Fruit fly (Drosophila melanogaster): ENCODE measurements around the gene CG9839.

CG9839 gene

dm6 chr3R:8798332-8798731 lies 7.3 kb downstream of the CG9839 start:
- TF ChIP-seq pan (optimal IDR thresholded peaks at IDR 0.05) (no peak), psq (optimal IDR thresholded peaks at IDR 0.05) (no peak), CG8478 (optimal IDR thresholded peaks at IDR 0.05) (no peak), EcR (GFP tag; optimal IDR thresholded peaks at IDR 0.05) (no peak), usp (GFP tag; optimal IDR thresholded peaks at IDR 0.05) (no peak), Dll (optimal IDR thresholded peaks at IDR 0.05) (no peak)

dm6 chr3R:8794384-8794783 lies 11.2 kb downstream of the CG9839 start, which contains the start of gene Ir85a:
Ir85a (plus strand) TSS chr3R:8794684.
- no peak for TF ChIP-seq usp (GFP tag; optimal IDR thresholded peaks at IDR 0.05)
- no peak for TF ChIP-seq EcR (GFP tag; optimal IDR thresholded peaks at IDR 0.05)
- TF ChIP-seq CG8478 (optimal IDR thresholded peaks at IDR 0.05), result no peak
- TF ChIP-seq psq (optimal IDR thresholded peaks at IDR 0.05), result no peak
- TF ChIP-seq Dll (optimal IDR thresholded peaks at IDR 0.05), result no peak
- no peak for TF ChIP-seq pan (optimal IDR thresholded peaks at IDR 0.05)

- TF ChIP-seq Dll (optimal IDR thresholded peaks at IDR 0.05) (no peak), CG8478 (optimal IDR thresholded peaks at IDR 0.05) (no peak), EcR (GFP tag; optimal IDR thresholded peaks at IDR 0.05) (no peak), psq (optimal IDR thresholded peaks at IDR 0.05) (no peak), pan (optimal IDR thresholded peaks at IDR 0.05) (no peak), usp (GFP tag; optimal IDR thresholded peaks at IDR 0.05) (no peak)
These were observed 11.9 kb downstream of the CG9839 start for dm6 chr3R:8793726-8794125.

- no peak for TF ChIP-seq EcR (GFP tag; optimal IDR thresholded peaks at IDR 0.05)
- TF ChIP-seq Dll (optimal IDR thresholded peaks at IDR 0.05), result peak; percentile 16
- peak; percentile 39 for TF ChIP-seq pan (optimal IDR thresholded peaks at IDR 0.05)
- TF ChIP-seq usp (GFP tag; optimal IDR thresholded peaks at IDR 0.05), result no peak
These were observed 13.0 kb downstream of the CG9839 start for dm6 chr3R:8792463-8793175.

dm6 chr3R:8788722-8789400 lies 16.7 kb downstream of the CG9839 start:
- no peak for TF ChIP-seq psq (optimal IDR thresholded peaks at IDR 0.05)
- TF ChIP-seq CG8478 (optimal IDR thresholded peaks at IDR 0.05), result no peak
- no peak for TF ChIP-seq pan (optimal IDR thresholded peaks at IDR 0.05)
- no peak for TF ChIP-seq Dll (optimal IDR thresholded peaks at IDR 0.05)

dm6 chr3R:8787538-8788282 lies 17.9 kb downstream of the CG9839 start:
- TF ChIP-seq CG8478 (optimal IDR thresholded peaks at IDR 0.05), result no peak
- TF ChIP-seq psq (optimal IDR thresholded peaks at IDR 0.05), result no peak
- TF ChIP-seq Dll (optimal IDR thresholded peaks at IDR 0.05), result no peak
- no peak for TF ChIP-seq usp (GFP tag; optimal IDR thresholded peaks at IDR 0.05)
- no peak for TF ChIP-seq pan (optimal IDR thresholded peaks at IDR 0.05)
- TF ChIP-seq EcR (GFP tag; optimal IDR thresholded peaks at IDR 0.05), result no peak

- TF ChIP-seq CG8478 (optimal IDR thresholded peaks at IDR 0.05) (no peak), psq (optimal IDR thresholded peaks at IDR 0.05) (no peak)
These were observed 20.2 kb downstream of the CG9839 start for dm6 chr3R:8785451-8785850.

- no peak for TF ChIP-seq EcR (GFP tag; optimal IDR thresholded peaks at IDR 0.05)
- TF ChIP-seq usp (GFP tag; optimal IDR thresholded peaks at IDR 0.05), result no peak
- no peak for TF ChIP-seq CG8478 (optimal IDR thresholded peaks at IDR 0.05)
- no peak for TF ChIP-seq psq (optimal IDR thresholded peaks at IDR 0.05)
- no peak for TF ChIP-seq pan (optimal IDR thresholded peaks at IDR 0.05)
- TF ChIP-seq Dll (optimal IDR thresholded peaks at IDR 0.05), result no peak
These were observed 20.8 kb downstream of the CG9839 start for dm6 chr3R:8784788-8785187.

dm6 chr3R:8780689-8781088 lies 24.9 kb downstream of the CG9839 start, which contains the start of gene CG33189:
CG33189 (minus strand) TSS chr3R:8780789.
- TF ChIP-seq usp (GFP tag; optimal IDR thresholded peaks at IDR 0.05) (no peak), psq (optimal IDR thresholded peaks at IDR 0.05) (no peak), pan (optimal IDR thresholded peaks at IDR 0.05) (no peak), CG8478 (optimal IDR thresholded peaks at IDR 0.05) (no peak), EcR (GFP tag; optimal IDR thresholded peaks at IDR 0.05) (no peak), Dll (optimal IDR thresholded peaks at IDR 0.05) (no peak)

- no peak for TF ChIP-seq psq (optimal IDR thresholded peaks at IDR 0.05)
- TF ChIP-seq Dll (optimal IDR thresholded peaks at IDR 0.05), result no peak
- no peak for TF ChIP-seq pan (optimal IDR thresholded peaks at IDR 0.05)
- TF ChIP-seq EcR (GFP tag; optimal IDR thresholded peaks at IDR 0.05), result no peak
- TF ChIP-seq CG8478 (optimal IDR thresholded peaks at IDR 0.05), result no peak
- no peak for TF ChIP-seq usp (GFP tag; optimal IDR thresholded peaks at IDR 0.05)
These were observed 25.8 kb downstream of the CG9839 start, which contains the start of gene CG33191 for dm6 chr3R:8779823-8780222. CG33191 (minus strand) TSS chr3R:8779923.

dm6 chr3R:8773135-8773534 lies 32.5 kb downstream of the CG9839 start, which contains the start of gene CG34301:
CG34301 (plus strand) TSS chr3R:8773435.
- TF ChIP-seq psq (optimal IDR thresholded peaks at IDR 0.05) (no peak), CG8478 (optimal IDR thresholded peaks at IDR 0.05) (no peak), pan (optimal IDR thresholded peaks at IDR 0.05) (no peak), usp (GFP tag; optimal IDR thresholded peaks at IDR 0.05) (no peak), Dll (optimal IDR thresholded peaks at IDR 0.05) (no peak), EcR (GFP tag; optimal IDR thresholded peaks at IDR 0.05) (no peak)

dm6 chr3R:8772591-8772990 lies 33.0 kb downstream of the CG9839 start, which contains the start of gene CG13318:
CG13318 (minus strand) TSS chr3R:8772691.
- TF ChIP-seq Dll (optimal IDR thresholded peaks at IDR 0.05) (no peak), EcR (GFP tag; optimal IDR thresholded peaks at IDR 0.05) (no peak), psq (optimal IDR thresholded peaks at IDR 0.05) (no peak), CG8478 (optimal IDR thresholded peaks at IDR 0.05) (no peak), pan (optimal IDR thresholded peaks at IDR 0.05) (no peak), usp (GFP tag; optimal IDR thresholded peaks at IDR 0.05) (no peak)

Data from whole organism.